Worm (Caenorhabditis elegans): Measurements from ENCODE around the gene ttbk-8.2.

ttbk-8.2 gene

ce11 chrIV:5665353-5665918 lies 33.7 kb downstream of the ttbk-8.2 start (continued):
- no peak for TF ChIP-seq skn-1 (tag; optimal IDR thresholded peaks at IDR 0.05)
- TF ChIP-seq snpc-4 (tag; optimal IDR thresholded peaks at IDR 0.05): peak; percentile 7
- TF ChIP-seq sea-2 (GFP tag; optimal IDR thresholded peaks at IDR 0.05): no peak
- TF ChIP-seq ama-1 (optimal IDR thresholded peaks at IDR 0.05): peak; percentile 83
- peak; percentile 45 for TF ChIP-seq nhr-43 (tag; optimal IDR thresholded peaks at IDR 0.05; ENCODE audit: poor library complexity, severe bottlenecking)
- peak; percentile 92 for TF ChIP-seq nhr-25 (tag; optimal IDR thresholded peaks at IDR 0.05)

- TF ChIP-seq pha-4 (tag; optimal IDR thresholded peaks at IDR 0.05) (peak; percentile 51), daf-12 (tag; optimal IDR thresholded peaks at IDR 0.05) (no peak), elt-2 (tag; optimal IDR thresholded peaks at IDR 0.05) (peak; percentile 71), ceh-9 (tag; optimal IDR thresholded peaks at IDR 0.05) (no peak), pqm-1 (tag; optimal IDR thresholded peaks at IDR 0.05) (peak; percentile 42), jun-1 (tag; optimal IDR thresholded peaks at IDR 0.05) (peak; percentile 8), ama-1 (optimal IDR thresholded peaks at IDR 0.05) (peak; percentile 25), snpc-4 (tag; optimal IDR thresholded peaks at IDR 0.05) (peak; percentile 61)
These were observed 34.6 kb downstream of the ttbk-8.2 start for ce11 chrIV:5666115-5667028.

ce11 chrIV:5667191-5667590 lies 35.5 kb downstream of the ttbk-8.2 start:
- TF ChIP-seq pqm-1 (tag; optimal IDR thresholded peaks at IDR 0.05) (no peak), hmg-11 (tag; optimal IDR thresholded peaks at IDR 0.05) (peak; percentile 78), tbx-2 (tag; optimal IDR thresholded peaks at IDR 0.05) (no peak), egl-5 (tag; optimal IDR thresholded peaks at IDR 0.05) (peak; percentile 5), zag-1 (tag; optimal IDR thresholded peaks at IDR 0.05) (no peak), nhr-23 (tag; optimal IDR thresholded peaks at IDR 0.05) (peak; percentile 29), elt-1 (tag; optimal IDR thresholded peaks at IDR 0.05) (no peak), nhr-237 (tag; optimal IDR thresholded peaks at IDR 0.05) (no peak), egl-27 (tag; optimal IDR thresholded peaks at IDR 0.05) (no peak), ama-1 (optimal IDR thresholded peaks at IDR 0.05) (peak; percentile 81), unc-39 (tag; optimal IDR thresholded peaks at IDR 0.05) (no peak), pha-4 (tag; optimal IDR thresholded peaks at IDR 0.05) (peak; percentile 94), fkh-10 (GFP tag; optimal IDR thresholded peaks at IDR 0.05) (no peak), nhr-43 (tag; optimal IDR thresholded peaks at IDR 0.05; ENCODE audit: poor library complexity, severe bottlenecking) (peak; percentile 30), elt-2 (tag; optimal IDR thresholded peaks at IDR 0.05) (peak; percentile 26), nfya-1 (tag; optimal IDR thresholded peaks at IDR 0.05; ENCODE audit: insufficient read depth) (peak; percentile 57), ceh-9 (tag; optimal IDR thresholded peaks at IDR 0.05) (no peak), nhr-77 (tag; optimal IDR thresholded peaks at IDR 0.05) (no peak), fkh-2 (tag; optimal IDR thresholded peaks at IDR 0.05) (no peak), sea-2 (GFP tag; optimal IDR thresholded peaks at IDR 0.05) (no peak), daf-12 (tag; optimal IDR thresholded peaks at IDR 0.05) (no peak), ceh-16 (tag; optimal IDR thresholded peaks at IDR 0.05) (no peak), ceh-28 (tag; optimal IDR thresholded peaks at IDR 0.05) (peak; percentile 62), ZK546.5 (tag; optimal IDR thresholded peaks at IDR 0.05) (no peak), ceh-82 (tag; optimal IDR thresholded peaks at IDR 0.05) (no peak), R02D3.7 (tag; optimal IDR thresholded peaks at IDR 0.05) (no peak), jun-1 (tag; optimal IDR thresholded peaks at IDR 0.05) (no peak), lin-39 (tag; optimal IDR thresholded peaks at IDR 0.05) (peak; percentile 21), snpc-4 (tag; optimal IDR thresholded peaks at IDR 0.05) (peak; percentile 46)

ce11 chrIV:5669459-5669858 lies 37.7 kb downstream of the ttbk-8.2 start, which contains the start of gene T19E7.6:
Gene T19E7.6 (minus strand): TSS chrIV:5669503.
- peak; percentile 64 for TF ChIP-seq pha-4 (tag; optimal IDR thresholded peaks at IDR 0.05)
- no peak for TF ChIP-seq mdl-1 (tag; optimal IDR thresholded peaks at IDR 0.05)

- peak; percentile 86 for TF ChIP-seq pha-4 (tag; optimal IDR thresholded peaks at IDR 0.05)
- no peak for TF ChIP-seq eor-1 (tag; optimal IDR thresholded peaks at IDR 0.05)
These were observed 39.6 kb downstream of the ttbk-8.2 start for ce11 chrIV:5671325-5671724.

Measured in whole organism, L3 larva.